Worm (Caenorhabditis elegans): ENCODE data around the gene srw-36.
"Not testable (repeated sequence)": the region's sequence is repeated elsewhere in the genome, so short reads cannot be mapped to it uniquely, and the experiment has no call there.

The srw-36 gene

ce11 chrV:16682886-16683285 lies at the start of gene srw-36:
TSS of gene srw-36 (plus strand) at chrV:16683186.
- TF ChIP-seq dao-5 (tag; optimal IDR thresholded peaks at IDR 0.05) (no peak), him-1 (tag; optimal IDR thresholded peaks at IDR 0.05) (no peak)

- TF ChIP-seq dao-5 (tag; optimal IDR thresholded peaks at IDR 0.05) (no peak), W03F9.2 (tag; optimal IDR thresholded peaks at IDR 0.05) (no peak), him-1 (tag; optimal IDR thresholded peaks at IDR 0.05) (no peak)
Observed at ce11 chrV:16635911-16636310, 47.1 kb upstream of the srw-36 start, which contains the start of gene mltn-11. TSS of gene mltn-11 (plus strand) at chrV:16636186.

ce11 chrV:16638204-16638603 lies 44.8 kb upstream of the srw-36 start, which contains the start of gene srw-76:
TSS of gene srw-76 (minus strand) at chrV:16638304.
- TF ChIP-seq W03F9.2 (tag; optimal IDR thresholded peaks at IDR 0.05), result no peak
- TF ChIP-seq dao-5 (tag; optimal IDR thresholded peaks at IDR 0.05), result no peak
- TF ChIP-seq him-1 (tag; optimal IDR thresholded peaks at IDR 0.05), result no peak

ce11 chrV:16640366-16640765 lies 42.6 kb upstream of the srw-36 start:
- TF ChIP-seq dao-5 (tag; optimal IDR thresholded peaks at IDR 0.05), result no peak

ce11 chrV:16643558-16643957 lies 39.4 kb upstream of the srw-36 start, which contains the start of gene srw-77:
TSS of gene srw-77 (minus strand) at chrV:16643658.
- no peak for TF ChIP-seq dao-5 (tag; optimal IDR thresholded peaks at IDR 0.05)
- no peak for TF ChIP-seq W03F9.2 (tag; optimal IDR thresholded peaks at IDR 0.05)
- no peak for TF ChIP-seq him-1 (tag; optimal IDR thresholded peaks at IDR 0.05)

DNA sequence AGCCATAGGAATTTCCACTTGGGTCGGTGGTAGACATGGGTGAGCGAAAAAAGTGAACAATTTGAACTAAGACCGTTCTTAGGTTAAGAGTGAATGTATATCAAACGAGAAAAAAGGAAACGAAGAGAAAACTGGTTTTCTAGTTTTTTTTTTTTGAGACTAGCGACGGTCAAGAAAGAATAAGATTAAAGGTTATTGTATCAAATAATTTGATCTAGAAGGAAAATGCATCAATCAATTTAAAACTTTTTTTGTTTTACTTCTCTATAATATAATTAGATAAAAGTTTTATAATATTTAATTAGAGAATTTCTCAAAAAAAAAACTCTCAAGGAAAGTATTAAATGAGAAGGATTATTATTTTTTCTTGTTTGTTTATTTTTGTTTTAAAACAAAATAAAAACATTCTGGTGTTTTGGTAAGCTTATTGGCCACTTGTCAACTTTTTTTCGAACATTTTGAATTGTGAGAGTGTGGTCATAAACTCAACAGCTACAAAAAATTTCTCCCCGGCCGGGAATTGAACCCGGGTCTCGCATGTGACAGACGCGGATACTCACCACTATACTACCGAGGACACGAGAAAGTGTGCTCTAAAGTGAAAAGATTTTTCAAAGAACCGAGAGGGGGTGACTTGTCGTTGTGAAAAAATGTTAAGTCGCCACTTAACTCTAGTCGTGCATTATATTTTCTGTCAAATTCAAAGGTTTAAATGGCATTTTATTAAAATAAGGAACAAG lies 37.6 kb upstream of the srw-36 start, which contains the start of gene W06G6.17:
Gene W06G6.17, minus strand, starts transcription at position 51 of the 740 bp plus-strand sequence.
- TF ChIP-seq him-1 (tag; optimal IDR thresholded peaks at IDR 0.05), result no peak
- no peak for TF ChIP-seq dao-5 (tag; optimal IDR thresholded peaks at IDR 0.05)
- no peak for TF ChIP-seq W03F9.2 (tag; optimal IDR thresholded peaks at IDR 0.05)

ce11 chrV:16646372-16646771 lies 36.6 kb upstream of the srw-36 start, which contains the start of gene W06G6.9:
TSS of gene W06G6.9 (minus strand) at chrV:16646472.
- TF ChIP-seq dao-5 (tag; optimal IDR thresholded peaks at IDR 0.05) (no peak), him-1 (tag; optimal IDR thresholded peaks at IDR 0.05) (no peak), W03F9.2 (tag; optimal IDR thresholded peaks at IDR 0.05) (no peak)

ce11 chrV:16647093-16647492 lies 35.9 kb upstream of the srw-36 start, which contains the start of gene W06G6.10:
TSS of gene W06G6.10 (minus strand) at chrV:16647193.
- no peak for TF ChIP-seq him-1 (tag; optimal IDR thresholded peaks at IDR 0.05)
- no peak for TF ChIP-seq dao-5 (tag; optimal IDR thresholded peaks at IDR 0.05)
- TF ChIP-seq W03F9.2 (tag; optimal IDR thresholded peaks at IDR 0.05), result no peak

DNA sequence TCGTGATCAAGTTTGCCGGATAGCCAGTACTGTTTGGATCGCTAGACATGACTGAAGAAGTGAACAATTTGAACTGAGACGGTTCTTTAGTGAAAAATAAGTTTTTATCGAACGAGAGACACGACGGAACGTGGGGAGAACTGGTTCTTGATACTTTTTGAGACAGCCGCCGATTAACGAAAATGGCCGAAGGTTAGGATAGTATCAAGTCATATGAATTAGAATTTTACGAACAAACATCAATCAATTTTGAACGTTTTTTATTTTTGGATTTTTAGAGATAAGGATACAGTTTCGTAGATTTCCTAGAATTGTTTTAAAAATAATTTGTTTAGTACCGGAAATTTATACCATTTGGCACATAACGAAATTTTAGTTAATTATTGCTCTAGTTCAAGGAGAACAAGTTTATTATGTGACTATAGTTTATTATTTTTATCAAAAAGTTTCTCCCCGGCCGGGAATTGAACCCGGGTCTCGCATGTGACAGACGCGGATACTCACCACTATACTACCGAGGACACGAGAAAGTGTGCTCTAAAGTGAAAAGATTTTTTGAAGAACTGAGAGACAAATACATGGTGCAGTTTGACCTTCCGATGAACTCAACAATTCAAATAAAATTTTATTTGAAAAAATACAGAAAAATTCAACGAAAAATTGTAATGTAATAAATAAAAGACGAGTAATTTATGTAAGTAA lies 34.5 kb upstream of the srw-36 start, which contains the start of gene W06G6.20:
Gene W06G6.20, minus strand, starts transcription at position 51 of the 702 bp plus-strand sequence.
- TF ChIP-seq him-1 (tag; optimal IDR thresholded peaks at IDR 0.05) (no peak), W03F9.2 (tag; optimal IDR thresholded peaks at IDR 0.05) (no peak), dao-5 (tag; optimal IDR thresholded peaks at IDR 0.05) (no peak)

ce11 chrV:16649200-16649599 lies 33.8 kb upstream of the srw-36 start, which contains the start of gene W06G6.11:
TSS of gene W06G6.11 (minus strand) at chrV:16649300.
- TF ChIP-seq dao-5, W03F9.2, him-1 (tag; optimal IDR thresholded peaks at IDR 0.05): not testable (repeated sequence)

DNA sequence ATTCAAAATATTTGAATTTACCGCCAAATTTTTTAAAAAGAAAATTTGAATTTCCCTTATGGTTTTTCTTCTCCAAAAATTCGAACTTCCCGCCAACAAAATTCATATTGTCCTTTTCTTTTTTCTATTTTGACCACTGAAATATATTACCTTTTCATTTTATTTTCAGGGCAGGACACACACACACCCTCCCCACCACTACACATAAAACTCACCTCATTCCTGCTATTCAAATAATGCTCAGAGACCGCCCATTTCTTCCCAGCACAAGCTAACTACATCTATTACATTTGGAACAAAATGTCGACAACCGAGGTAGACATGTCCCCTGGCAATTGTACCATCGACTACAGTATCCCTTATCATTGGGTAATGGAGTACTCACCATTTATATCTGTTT lies 28.7 kb upstream of the srw-36 start, which contains the start of gene W06G6.15:
Gene W06G6.15, plus strand, starts transcription at position 301 of the 400 bp plus-strand sequence.
- not testable (repeated sequence) for TF ChIP-seq W03F9.2, dao-5, him-1 (tag; optimal IDR thresholded peaks at IDR 0.05)

ce11 chrV:16660816-16661215 lies 22.2 kb upstream of the srw-36 start, which contains the start of gene Y70C5B.2:
TSS of gene Y70C5B.2 (minus strand) at chrV:16660916.
- TF ChIP-seq dao-5, him-1, W03F9.2 (tag; optimal IDR thresholded peaks at IDR 0.05): not testable (repeated sequence)

DNA sequence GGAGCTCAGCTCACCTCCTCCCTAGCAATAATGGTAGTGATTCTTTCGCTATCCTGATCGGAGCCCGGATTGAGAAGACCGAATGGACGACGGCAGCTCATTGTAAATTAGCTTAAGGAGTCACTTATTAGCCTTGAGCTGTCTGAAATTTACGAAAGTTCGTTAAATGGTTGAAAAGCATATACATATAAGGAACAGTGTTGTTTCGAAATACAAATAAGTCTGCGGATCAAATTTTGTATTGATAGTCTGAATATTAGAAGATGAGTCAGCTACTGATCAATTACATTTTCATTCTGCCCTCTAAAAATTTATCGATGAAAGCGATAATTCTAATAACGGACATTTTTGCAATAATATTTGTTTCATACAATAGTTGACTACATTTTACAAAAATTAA lies 16.3 kb upstream of the srw-36 start, which contains the start of gene F14F8.14:
Gene F14F8.14, minus strand, starts transcription at position 101 of the 400 bp plus-strand sequence.
- TF ChIP-seq W03F9.2 (tag; optimal IDR thresholded peaks at IDR 0.05) (no peak), him-1 (tag; optimal IDR thresholded peaks at IDR 0.05) (no peak), dao-5 (tag; optimal IDR thresholded peaks at IDR 0.05) (no peak)
